Fruit fly (Drosophila melanogaster): ENCODE data around the gene sloth2.

DNA sequence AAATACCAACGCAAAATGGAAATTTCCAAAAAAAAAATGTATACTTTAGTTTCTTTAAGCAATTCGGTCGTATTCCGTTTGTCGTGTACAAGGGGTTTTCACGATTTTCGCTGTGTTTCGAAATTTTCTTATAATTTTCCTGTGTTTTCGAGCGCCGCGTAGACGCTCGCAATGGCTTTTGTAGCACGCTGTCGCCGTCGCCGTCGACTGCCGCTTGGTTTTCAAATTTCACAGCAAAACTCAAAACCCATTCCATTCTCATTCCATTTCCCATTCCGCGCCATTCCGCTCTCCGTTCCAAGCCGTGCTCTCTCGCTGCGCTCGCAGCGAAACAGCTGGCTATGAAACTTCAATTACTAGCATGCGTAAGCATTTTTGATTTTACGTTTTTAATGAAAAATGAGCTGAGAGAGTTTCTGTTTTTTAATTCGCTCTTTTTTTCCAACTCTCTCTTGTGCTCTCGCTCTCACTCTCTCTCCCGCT is 29.6 kb upstream of the sloth2 start:
- TF ChIP-seq Clk (GFP tag; optimal IDR thresholded peaks at IDR 0.05) = no peak
- TF ChIP-seq bab1 (GFP tag; optimal IDR thresholded peaks at IDR 0.05) = no peak
- peak in 1 of 2 experiments; percentile 5 for TF ChIP-seq cnc (optimal IDR thresholded peaks at IDR 0.05)
- TF ChIP-seq CG7045 (GFP tag; optimal IDR thresholded peaks at IDR 0.05) = no peak
- TF ChIP-seq CG1620 (GFP tag; optimal IDR thresholded peaks at IDR 0.05) = no peak
- peak; percentile 43 for TF ChIP-seq Mnt (GFP tag; optimal IDR thresholded peaks at IDR 0.05)
- no peak for TF ChIP-seq CG33017 (tag; optimal IDR thresholded peaks at IDR 0.05)
